Worm (Caenorhabditis elegans): ENCODE results near the gene tmed-10.

DNA sequence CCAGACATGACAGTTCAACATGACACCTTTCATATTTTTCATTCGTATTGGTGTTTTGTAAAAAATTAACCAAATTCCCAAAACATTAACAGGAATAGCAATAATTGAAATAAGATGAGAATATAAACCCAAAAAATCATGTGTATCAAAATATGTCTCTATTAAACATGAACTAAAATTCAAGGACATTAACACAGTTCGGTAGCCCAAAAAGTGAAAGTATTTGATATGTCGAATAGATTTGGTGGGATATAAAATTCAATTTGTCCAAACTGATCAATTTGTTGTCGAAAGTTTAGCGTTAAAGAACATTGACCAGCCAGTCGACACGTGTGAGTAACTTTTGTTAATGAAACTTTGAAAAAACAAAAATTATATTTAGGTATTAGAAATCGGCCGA lies 24.1 kb downstream of the tmed-10 start, which contains the start of gene srh-46:
- TF ChIP-seq flt-1 (GFP tag; IDR thresholded peaks at IDR 0.05) (no peak), cog-1 (tag; optimal IDR thresholded peaks at IDR 0.05) (no peak)
